Worm (Caenorhabditis elegans) whole organism, L2 larva: ENCODE data around the gene C06A6.2.

Source experiments
- aly-2 ChIP-seq: fragments of 150-350 bp; optimal IDR thresholded peaks from 2 replicates; lab custom pipeline; 2014; ENCODE audit warnings: missing biosample characterization, missing genetic modification characterization
- fos-1 ChIP-seq: fragments of 150-350 bp; optimal IDR thresholded peaks from 2 replicates; lab custom pipeline; 2014; ENCODE audit warnings: missing biosample characterization, missing genetic modification characterization

DNA sequence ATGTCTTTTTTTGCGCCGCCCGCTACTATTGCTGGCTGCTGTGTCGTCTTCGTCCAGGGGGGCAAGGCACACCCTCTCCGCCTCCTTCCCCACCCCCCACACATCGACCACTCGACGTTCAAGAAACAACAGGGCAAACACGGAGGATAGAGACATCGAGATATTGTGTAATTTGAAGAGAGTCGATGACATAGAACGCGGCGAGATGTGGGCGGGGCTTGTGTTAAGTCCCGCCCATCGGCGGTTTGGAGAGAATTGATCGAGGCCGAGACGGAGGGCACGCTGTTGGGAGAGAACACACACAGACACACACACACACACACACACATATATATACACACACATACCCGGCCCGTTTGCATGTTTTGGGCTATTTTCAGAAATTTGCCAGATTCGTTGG lies 837 bp upstream of the C06A6.2 start:
- TF ChIP-seq fos-1 = peak; percentile 66
- no peak for TF ChIP-seq aly-2 (tag; lab: Kevin White, UChicago)
